Worm (Caenorhabditis elegans): ENCODE results near the gene gly-20.

Gene gly-20

ce11 chrV:11321719-11322118 lies 39.3 kb downstream of the gly-20 start, which contains the start of gene F47G9.4:
TSS of gene F47G9.4 (minus strand) at chrV:11321816.
- no peak for TF ChIP-seq jun-1 (tag; optimal IDR thresholded peaks at IDR 0.05)
- TF ChIP-seq unc-30 (tag; optimal IDR thresholded peaks at IDR 0.05) = no peak
- no peak for TF ChIP-seq hlh-4 (tag; optimal IDR thresholded peaks at IDR 0.05)
- no peak for TF ChIP-seq efl-1 (optimal IDR thresholded peaks at IDR 0.05)
- TF ChIP-seq efl-1 (GFP tag; optimal IDR thresholded peaks at IDR 0.05 in 1 of 2) = no peak
- no peak for TF ChIP-seq blmp-1 (tag; optimal IDR thresholded peaks at IDR 0.05)
- peak in 1 of 2 experiments; percentile 15 for TF ChIP-seq lsy-2 (tag; optimal IDR thresholded peaks at IDR 0.05)
- peak in 1 of 3 experiments; percentile 9 for TF ChIP-seq ceh-82 (tag; optimal IDR thresholded peaks at IDR 0.05)
- TF ChIP-seq lin-14 (GFP tag; optimal IDR thresholded peaks at IDR 0.05) = peak; percentile 32
- no peak for TF ChIP-seq aha-1 (tag; optimal IDR thresholded peaks at IDR 0.05)
- no peak for TF ChIP-seq ama-1 (optimal IDR thresholded peaks at IDR 0.05)
- no peak for TF ChIP-seq hpl-2 (GFP tag; optimal IDR thresholded peaks at IDR 0.05)
- TF ChIP-seq sptf-1 (tag; optimal IDR thresholded peaks at IDR 0.05) = no peak
- TF ChIP-seq ets-5 (GFP tag; IDR thresholded peaks at IDR 0.05) = no peak
- TF ChIP-seq sup-37 (GFP tag; optimal IDR thresholded peaks at IDR 0.05) = no peak
- no peak for TF ChIP-seq mep-1 (tag; optimal IDR thresholded peaks at IDR 0.05)
- no peak for TF ChIP-seq mdl-1 (tag; optimal IDR thresholded peaks at IDR 0.05)
- peak; percentile 8 for TF ChIP-seq rnt-1 (tag; optimal IDR thresholded peaks at IDR 0.05)
- no peak for TF ChIP-seq pag-3 (tag; optimal IDR thresholded peaks at IDR 0.05; ENCODE audit: borderline replicate concordance, insufficient read depth)
- TF ChIP-seq nhr-19 (GFP tag; conservative IDR thresholded peaks at IDR 0.05) = no peak
- TF ChIP-seq nhr-76 (tag; optimal IDR thresholded peaks at IDR 0.05) = no peak
- TF ChIP-seq ceh-88 (GFP tag; IDR thresholded peaks at IDR 0.05) = no peak

ce11 chrV:11323720-11324119 lies 41.3 kb downstream of the gly-20 start, which contains the start of gene str-141:
TSS of gene str-141 (minus strand) at chrV:11323820.
- TF ChIP-seq efl-1 (optimal IDR thresholded peaks at IDR 0.05) = no peak
- TF ChIP-seq efl-1 (GFP tag; optimal IDR thresholded peaks at IDR 0.05 in 1 of 2) = peak in 1 of 2 experiments; percentile 12
- TF ChIP-seq snpc-4 (tag; optimal IDR thresholded peaks at IDR 0.05) = no peak

- TF ChIP-seq nhr-20 (tag; optimal IDR thresholded peaks at IDR 0.05) (peak; percentile 80), skn-1 (tag; optimal IDR thresholded peaks at IDR 0.05) (peak; percentile 48), lin-15B (tag; optimal IDR thresholded peaks at IDR 0.05) (peak; percentile 49), egl-13 (tag; optimal IDR thresholded peaks at IDR 0.05) (no peak), zag-1 (tag; optimal IDR thresholded peaks at IDR 0.05) (no peak), fkh-8 (tag; optimal IDR thresholded peaks at IDR 0.05) (peak; percentile 53), lsy-2 (tag; optimal IDR thresholded peaks at IDR 0.05) (peak; percentile 87 to 96), ceh-90 (tag; optimal IDR thresholded peaks at IDR 0.05) (no peak), unc-98 (GFP tag; IDR thresholded peaks at IDR 0.05) (no peak), lir-3 (tag; optimal IDR thresholded peaks at IDR 0.05; ENCODE audit: poor library complexity) (no peak), F16B12.6 (tag; optimal IDR thresholded peaks at IDR 0.05) (peak; percentile 92), ztf-11 (tag; optimal IDR thresholded peaks at IDR 0.05) (peak in 1 of 2 experiments; percentile 0), lin-35 (GFP tag; optimal IDR thresholded peaks at IDR 0.05) (peak; percentile 58 to 67), unc-30 (tag; optimal IDR thresholded peaks at IDR 0.05) (no peak), isw-1 (GFP tag; IDR thresholded peaks at IDR 0.05) (peak; percentile 68), elt-2 (tag; optimal IDR thresholded peaks at IDR 0.05) (peak; percentile 16), hlh-17 (GFP tag; optimal IDR thresholded peaks at IDR 0.05; ENCODE audit: borderline replicate concordance) (no peak), C16A3.4 (tag; optimal IDR thresholded peaks at IDR 0.05) (peak; percentile 28), blmp-1 (tag; optimal IDR thresholded peaks at IDR 0.05) (peak; percentile 52), zip-4 (GFP tag; optimal IDR thresholded peaks at IDR 0.05) (no peak), dpl-1 (GFP tag; optimal IDR thresholded peaks at IDR 0.05) (peak; percentile 44 to 64 (median 59)), fkh-10 (GFP tag; optimal IDR thresholded peaks at IDR 0.05) (peak; percentile 27), xbp-1 (tag; optimal IDR thresholded peaks at IDR 0.05) (peak; percentile 95), nhr-47 (tag; optimal IDR thresholded peaks at IDR 0.05) (peak; percentile 64), Y116A8C.19 (tag; optimal IDR thresholded peaks at IDR 0.05; ENCODE audit: borderline replicate concordance) (no peak), mdl-1 (tag; optimal IDR thresholded peaks at IDR 0.05) (peak in 1 of 2 experiments; percentile 43), nhr-19 (GFP tag; conservative IDR thresholded peaks at IDR 0.05) (peak; percentile 80), mab-9 (GFP tag; IDR thresholded peaks at IDR 0.05) (peak; percentile 37; the same call in 1 of the 2 replicates), dsc-1 (tag; optimal IDR thresholded peaks at IDR 0.05) (peak; percentile 45), nhr-90 (tag; optimal IDR thresholded peaks at IDR 0.05; ENCODE audit: poor library complexity) (peak; percentile 54), snu-23 (GFP tag; optimal IDR thresholded peaks at IDR 0.05) (peak; percentile 84)
These were observed 44.6 kb downstream of the gly-20 start, which contains the start of gene tmed-10 for ce11 chrV:11326914-11327367. TSS of gene tmed-10 (minus strand) at chrV:11326964.
